Worm (Caenorhabditis elegans): ENCODE results near the gene F33A8.4.

ce11 chrII:11064191-11064695 is 15.4 kb upstream of the F33A8.4 start:
- no peak for TF ChIP-seq ztf-23 (GFP tag; IDR thresholded peaks at IDR 0.05)
- TF ChIP-seq cog-1 (tag; optimal IDR thresholded peaks at IDR 0.05) = no peak
- no peak for TF ChIP-seq tab-1 (GFP tag; IDR thresholded peaks at IDR 0.05)

All from whole organism, midembryonic.